Worm (Caenorhabditis elegans) whole organism, L3 larva: ENCODE data around the gene dyla-1.

Source experiments
- R02D3.7 ChIP-seq: fragments of 150-350 bp; optimal IDR thresholded peaks from 2 replicates; lab custom pipeline; 2014; ENCODE audit warnings: missing biosample characterization, missing genetic modification characterization
- ZK546.5 ChIP-seq: sonication (generic microtip); optimal IDR thresholded peaks from 2 replicates; lab custom pipeline; 2017; ENCODE audit warnings: missing biosample characterization, missing genetic modification characterization
- aly-2 ChIP-seq: fragments of 150-350 bp; optimal IDR thresholded peaks from 2 replicates; lab custom pipeline; 2014; ENCODE audit warnings: missing biosample characterization, missing genetic modification characterization
- ama-1 ChIP-seq: fragments of 150-350 bp; optimal IDR thresholded peaks from 2 replicates; lab custom pipeline; 2018
- ceh-16 ChIP-seq: sonication (generic microtip); optimal IDR thresholded peaks from 2 replicates; lab custom pipeline; 2017; ENCODE audit warnings: missing biosample characterization, missing genetic modification characterization
- ceh-9 ChIP-seq: sonication (generic microtip); optimal IDR thresholded peaks from 2 replicates; lab custom pipeline; 2018; ENCODE audit warnings: missing biosample characterization, missing genetic modification characterization
- daf-12 ChIP-seq: fragments of 150-350 bp; optimal IDR thresholded peaks from 2 replicates; lab custom pipeline; 2014; ENCODE audit warnings: missing biosample characterization, missing genetic modification reagents, missing genetic modification characterization
- egl-27 ChIP-seq: sonication (generic microtip); optimal IDR thresholded peaks from 4 replicates; lab custom pipeline; 2017; ENCODE audit warnings: missing biosample characterization, missing genetic modification reagents, missing genetic modification characterization
- elt-1 ChIP-seq: fragments of 150-350 bp; optimal IDR thresholded peaks from 2 replicates; lab custom pipeline; 2014; ENCODE audit warnings: missing biosample characterization, missing genetic modification characterization
- elt-2 ChIP-seq: sonication (generic microtip); optimal IDR thresholded peaks from 2 replicates; lab custom pipeline; 2016; ENCODE audit warnings: missing genetic modification reagents, mild to moderate bottlenecking, missing genetic modification characterization, missing compliant biosample characterization
- elt-3 ChIP-seq, 3 experiments: fragments of 150-350 bp in 1 of 3; sonication (generic microtip) in 2 of 3; optimal IDR thresholded peaks; 2 replicates in 2 of 3; 4 replicates in 1 of 3; lab custom pipeline; 2014 to 2017; ENCODE audit warnings: missing biosample characterization in 3 of 3, missing genetic modification characterization in 3 of 3
- eor-1 ChIP-seq, 2 experiments: fragments of 150-350 bp; optimal IDR thresholded peaks; 2 replicates each; lab custom pipeline; 2014 to 2018; ENCODE audit warnings: missing biosample characterization in 2 of 2, missing genetic modification characterization in 2 of 2
- fkh-10 ChIP-seq: sonication (generic microtip); optimal IDR thresholded peaks from 2 replicates; lab custom pipeline; 2017; ENCODE audit warnings: missing biosample characterization, missing genetic modification reagents, missing genetic modification characterization
- fkh-2 ChIP-seq: fragments of 150-350 bp; optimal IDR thresholded peaks from 2 replicates; lab custom pipeline; 2014; ENCODE audit warnings: missing biosample characterization, missing genetic modification reagents, missing genetic modification characterization
- fos-1 ChIP-seq: fragments of 150-350 bp; optimal IDR thresholded peaks from 2 replicates; lab custom pipeline; 2014; ENCODE audit warnings: missing biosample characterization, missing genetic modification characterization
- hmg-11 ChIP-seq: sonication (generic microtip); optimal IDR thresholded peaks from 2 replicates; lab custom pipeline; 2016; ENCODE audit warnings: missing genetic modification characterization, missing compliant biosample characterization
- lin-15B ChIP-seq: fragments of 150-350 bp; optimal IDR thresholded peaks from 2 replicates; lab custom pipeline; 2014; ENCODE audit warnings: missing biosample characterization, missing genetic modification characterization
- lin-39 ChIP-seq: fragments of 150-350 bp; optimal IDR thresholded peaks from 2 replicates; lab custom pipeline; 2018; ENCODE audit warnings: missing biosample characterization, missing genetic modification reagents, missing genetic modification characterization
- lsy-12 ChIP-seq: sonication (generic microtip); optimal IDR thresholded peaks from 2 replicates; lab custom pipeline; 2016; ENCODE audit warnings: mild to moderate bottlenecking, missing genetic modification characterization, missing compliant biosample characterization
- nfya-1 ChIP-seq: sonication (generic microtip); optimal IDR thresholded peaks from 2 replicates; lab custom pipeline; 2017; ENCODE audit warnings: missing genetic modification characterization, mild to moderate bottlenecking, missing compliant biosample characterization, antibody characterized with exemption, moderate library complexity; ENCODE audit not compliant: insufficient read depth
- nhr-11 ChIP-seq: fragments of 150-350 bp; optimal IDR thresholded peaks from 2 replicates; lab custom pipeline; 2014; ENCODE audit warnings: missing biosample characterization, missing genetic modification characterization
- nhr-23 ChIP-seq: fragments of 150-350 bp; optimal IDR thresholded peaks from 2 replicates; lab custom pipeline; 2014; ENCODE audit warnings: missing biosample characterization, missing genetic modification reagents, missing genetic modification characterization
- nhr-25 ChIP-seq: sonication (generic microtip); optimal IDR thresholded peaks from 2 replicates; lab custom pipeline; 2017; ENCODE audit warnings: missing biosample characterization, missing genetic modification characterization
- nhr-43 ChIP-seq: sonication (generic microtip); optimal IDR thresholded peaks from 2 replicates; lab custom pipeline; 2016; ENCODE audit warnings: mild to moderate bottlenecking, missing genetic modification characterization, missing compliant biosample characterization; ENCODE audit not compliant: poor library complexity, severe bottlenecking
- nhr-67 ChIP-seq: fragments of 150-350 bp; optimal IDR thresholded peaks from 2 replicates; lab custom pipeline; 2014; ENCODE audit warnings: missing biosample characterization, missing genetic modification characterization
- nhr-77 ChIP-seq: fragments of 150-350 bp; optimal IDR thresholded peaks from 2 replicates; lab custom pipeline; 2014; ENCODE audit warnings: missing biosample characterization, missing genetic modification characterization
- pha-4 ChIP-seq: fragments of 150-350 bp; optimal IDR thresholded peaks from 2 replicates; lab custom pipeline; 2014; ENCODE audit warnings: missing biosample characterization, missing genetic modification reagents, missing genetic modification characterization
- pqm-1 ChIP-seq: fragments of 150-350 bp; optimal IDR thresholded peaks from 2 replicates; lab custom pipeline; 2017; ENCODE audit warnings: missing biosample characterization, missing genetic modification characterization, inconsistent platforms
- sea-2 ChIP-seq: fragments of 150-350 bp; sonication (generic microtip); optimal IDR thresholded peaks from 4 replicates; lab custom pipeline; 2014; ENCODE audit warnings: missing biosample characterization, missing genetic modification reagents, missing genetic modification characterization
- snpc-4 ChIP-seq: fragments of 150-350 bp; optimal IDR thresholded peaks from 2 replicates; lab custom pipeline; 2014; ENCODE audit warnings: missing biosample characterization, missing genetic modification characterization
- tbx-2 ChIP-seq: sonication (generic microtip); optimal IDR thresholded peaks from 2 replicates; lab custom pipeline; 2016; ENCODE audit warnings: mild to moderate bottlenecking, missing genetic modification characterization, missing compliant biosample characterization
- zag-1 ChIP-seq: fragments of 150-350 bp; optimal IDR thresholded peaks from 2 replicates; lab custom pipeline; 2014; ENCODE audit warnings: missing biosample characterization, missing genetic modification characterization
- ztf-11 ChIP-seq: fragments of 150-350 bp; optimal IDR thresholded peaks from 2 replicates; lab custom pipeline; 2014; ENCODE audit warnings: missing biosample characterization, missing genetic modification characterization
- ztf-4 ChIP-seq: fragments of 150-350 bp; optimal IDR thresholded peaks from 2 replicates; lab custom pipeline; 2014; ENCODE audit warnings: missing biosample characterization, missing genetic modification characterization

The dyla-1 gene

DNA sequence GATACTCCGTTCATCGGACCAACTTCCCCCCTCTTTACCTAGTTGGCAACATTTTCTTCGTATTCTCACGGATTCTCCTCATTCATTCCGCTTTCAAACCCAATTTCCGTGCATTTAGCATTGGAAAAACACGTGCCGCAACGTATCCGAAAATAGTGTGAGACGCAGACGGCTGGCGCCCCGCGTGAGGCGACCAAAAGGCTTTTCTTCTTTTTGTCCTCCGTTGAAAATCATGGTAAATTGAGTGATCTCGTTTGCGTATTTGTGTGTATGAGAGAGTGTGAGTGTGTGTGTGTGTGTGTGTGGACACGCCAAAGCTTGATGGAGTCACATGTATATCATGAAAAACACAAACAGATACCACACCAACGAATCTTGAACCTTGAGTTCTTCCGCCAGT, 44.0 kb upstream of the dyla-1 start (continued):
- TF ChIP-seq snpc-4 (tag; lab: Kevin White, UChicago): peak; percentile 49
- peak; percentile 90 for TF ChIP-seq nhr-23 (tag; lab: Kevin White, UChicago)

DNA sequence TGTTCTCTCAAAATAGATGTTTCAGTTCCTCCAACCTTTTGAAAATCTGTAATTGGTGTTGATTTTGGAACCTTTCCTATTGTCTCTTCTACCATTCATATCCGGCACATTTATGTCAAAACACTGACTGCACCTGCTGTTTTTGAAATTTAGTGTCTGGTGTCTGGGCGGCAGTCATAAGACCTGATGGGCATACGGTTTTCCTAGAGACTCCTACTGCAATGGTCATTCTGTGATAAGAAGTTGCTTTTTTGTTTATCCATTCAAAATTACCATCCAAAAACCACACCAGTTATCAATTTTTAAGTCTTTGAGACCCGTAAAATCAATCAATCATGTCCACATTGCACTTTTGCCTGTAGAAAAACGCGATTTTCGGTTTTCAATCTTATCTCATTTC, 42.2 kb upstream of the dyla-1 start:
- TF ChIP-seq zag-1 (tag; lab: Kevin White, UChicago) (no peak), lsy-12 (tag; lab: Kevin White, UChicago) (no peak), ama-1 (lab: Kevin White, UChicago) (peak; percentile 39), nhr-43 (tag; lab: Kevin White, UChicago) (no peak), elt-2 (tag; lab: Kevin White, UChicago) (peak; percentile 14), lin-39 (tag; lab: Kevin White, UChicago) (no peak)

DNA sequence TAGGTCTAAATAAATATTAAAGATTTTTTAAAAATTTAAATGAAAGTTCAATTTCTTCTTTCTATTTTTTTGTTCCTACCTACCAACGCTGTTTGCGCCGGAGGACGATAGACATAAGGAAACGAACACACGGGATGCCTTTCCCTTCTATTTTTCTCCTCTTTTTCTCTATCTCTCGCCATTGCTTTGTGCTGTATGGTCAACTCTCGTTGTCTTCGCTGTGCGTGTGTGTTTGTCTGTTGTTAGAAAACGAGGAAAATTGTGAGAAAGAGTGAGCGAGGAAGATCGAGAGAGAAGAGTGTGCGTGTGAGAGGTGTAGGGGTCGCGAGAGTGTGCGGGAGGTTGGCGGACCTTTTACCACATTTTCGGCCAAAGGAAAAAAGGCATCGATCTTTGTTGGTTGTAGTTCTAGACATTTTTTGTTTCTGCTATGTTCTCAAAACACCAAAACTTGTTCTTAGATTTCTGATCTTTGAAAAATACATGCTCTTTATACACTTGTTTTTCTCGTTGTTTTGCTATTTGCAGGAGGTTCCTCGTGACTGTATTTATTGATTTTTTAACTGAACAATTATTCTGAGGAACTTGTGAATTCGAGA, 41.7 kb upstream of the dyla-1 start:
- peak; percentile 39 for TF ChIP-seq snpc-4 (tag; lab: Kevin White, UChicago)
- peak; percentile 30 for TF ChIP-seq fkh-10
- peak; percentile 25 for TF ChIP-seq nhr-43 (tag; lab: Kevin White, UChicago)
- no peak for TF ChIP-seq zag-1 (tag; lab: Kevin White, UChicago)
- TF ChIP-seq elt-2 (tag; lab: Kevin White, UChicago): peak; percentile 1
- peak; percentile 88 for TF ChIP-seq pha-4
- no peak for TF ChIP-seq eor-1 (tag; optimal IDR thresholded peaks at IDR 0.05; lab: Kevin White, UChicago)
- peak; percentile 76 for TF ChIP-seq lin-39 (tag; lab: Kevin White, UChicago)
- peak; percentile 84 for TF ChIP-seq ama-1 (lab: Kevin White, UChicago)
- TF ChIP-seq hmg-11 (tag; lab: Kevin White, UChicago): peak; percentile 89
- TF ChIP-seq nhr-25 (tag; lab: Kevin White, UChicago): peak; percentile 58
- TF ChIP-seq pqm-1 (tag; lab: Kevin White, UChicago): peak; percentile 28
- no peak for TF ChIP-seq ceh-9 (tag; lab: Kevin White, UChicago)
- TF ChIP-seq lin-15B (tag; lab: Kevin White, UChicago): peak; percentile 22
- no peak for TF ChIP-seq aly-2 (tag; lab: Kevin White, UChicago)
- TF ChIP-seq ZK546.5: no peak
- peak; percentile 10 for TF ChIP-seq lsy-12 (tag; lab: Kevin White, UChicago)
- peak; percentile 13 for TF ChIP-seq nhr-23 (tag; lab: Kevin White, UChicago)
- TF ChIP-seq nfya-1 (tag; lab: Kevin White, UChicago): peak; percentile 79

DNA sequence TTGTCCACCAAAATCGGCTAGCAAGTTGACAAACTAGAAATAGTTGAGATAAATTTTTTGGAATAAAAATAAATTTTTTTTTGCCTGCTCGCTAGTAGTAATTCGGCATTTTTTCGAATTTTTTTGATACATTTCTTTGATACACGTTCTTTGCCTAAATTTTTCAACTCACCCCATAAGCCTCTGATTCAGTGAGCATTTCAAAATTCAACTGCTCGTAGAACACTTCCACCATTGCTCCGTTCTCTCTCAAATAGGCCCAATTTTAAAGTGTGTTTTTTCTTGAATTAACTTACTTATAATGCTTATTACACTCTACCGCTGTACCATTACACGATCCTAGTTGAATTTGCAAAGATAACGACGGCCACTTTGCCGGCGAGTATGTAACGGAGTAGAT, 37.3 kb upstream of the dyla-1 start:
- TF ChIP-seq ceh-16 (tag; lab: Kevin White, UChicago) (no peak), pqm-1 (tag; lab: Kevin White, UChicago) (no peak), daf-12 (tag; lab: Kevin White, UChicago) (no peak), nhr-67 (tag; lab: Kevin White, UChicago) (no peak), ama-1 (lab: Kevin White, UChicago) (peak; percentile 7), elt-2 (tag; lab: Kevin White, UChicago) (peak; percentile 5), fos-1 (tag; lab: Kevin White, UChicago) (no peak), fkh-2 (tag; lab: Kevin White, UChicago) (no peak)
- TF ChIP-seq, all 47 proteins: peak for 2

DNA sequence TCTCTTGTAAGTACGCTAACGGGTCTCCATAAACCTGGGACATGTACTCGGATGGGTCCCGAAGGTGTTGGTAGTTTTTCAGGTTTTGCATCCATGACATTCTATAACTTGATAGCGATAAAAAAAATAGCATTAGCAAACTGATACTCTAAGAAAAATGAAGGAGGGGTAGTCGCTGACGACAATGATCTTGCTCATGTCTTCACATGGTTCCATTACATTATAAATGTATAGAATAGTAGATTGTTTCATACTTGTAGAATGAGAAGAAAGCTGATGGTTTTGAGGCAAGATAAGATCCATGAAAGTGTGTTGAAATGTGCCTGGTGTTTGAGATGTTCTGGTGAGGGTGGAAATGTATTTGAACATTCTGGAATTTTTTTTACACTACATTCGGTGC, 33.8 kb upstream of the dyla-1 start, which contains the start of gene mec-4:
mec-4 (minus strand) TSS at position 101 of the 400 bp plus-strand sequence.
- no peak for TF ChIP-seq ztf-11 (tag; lab: Kevin White, UChicago)
- no peak for TF ChIP-seq elt-1 (tag; lab: Kevin White, UChicago)

DNA sequence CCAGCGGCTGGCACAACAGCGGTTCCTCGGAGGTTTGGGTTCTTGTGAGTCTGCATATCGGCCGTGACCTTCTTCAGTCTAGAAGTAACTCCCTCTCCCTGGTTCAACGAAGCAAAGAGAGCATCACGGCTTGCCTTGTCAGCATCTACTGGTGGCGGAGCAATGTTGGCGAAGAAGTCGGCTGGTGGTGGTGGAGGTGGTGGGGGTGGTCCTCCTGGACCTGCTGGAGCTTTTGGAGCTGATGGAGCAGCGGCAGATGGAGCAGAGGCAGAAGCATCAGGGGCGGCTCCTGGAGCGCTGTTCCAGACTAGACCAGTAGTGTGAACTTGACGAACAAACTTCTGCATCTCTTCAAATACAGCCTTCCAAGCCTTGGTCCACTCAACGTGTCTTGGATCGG, 32.3 kb upstream of the dyla-1 start:
- TF ChIP-seq ztf-4 (tag; lab: Kevin White, UChicago) (no peak), nhr-11 (no peak), pha-4 (no peak), nhr-43 (tag; lab: Kevin White, UChicago) (no peak), nhr-25 (tag; lab: Kevin White, UChicago) (no peak), fkh-10 (no peak), nhr-77 (tag; lab: Kevin White, UChicago) (no peak), tbx-2 (tag; lab: Kevin White, UChicago) (no peak), lin-39 (tag; lab: Kevin White, UChicago) (no peak), egl-27 (no peak), sea-2 (GFP tag; lab: Kevin White, UChicago) (no peak), R02D3.7 (tag; lab: Kevin White, UChicago) (no peak), elt-3 (tag; optimal IDR thresholded peaks at IDR 0.05; lab: Kevin White, UChicago) (no peak)
